Fruit fly (Drosophila melanogaster): ENCODE measurements around the gene CG5439.

Gene CG5439

DNA sequence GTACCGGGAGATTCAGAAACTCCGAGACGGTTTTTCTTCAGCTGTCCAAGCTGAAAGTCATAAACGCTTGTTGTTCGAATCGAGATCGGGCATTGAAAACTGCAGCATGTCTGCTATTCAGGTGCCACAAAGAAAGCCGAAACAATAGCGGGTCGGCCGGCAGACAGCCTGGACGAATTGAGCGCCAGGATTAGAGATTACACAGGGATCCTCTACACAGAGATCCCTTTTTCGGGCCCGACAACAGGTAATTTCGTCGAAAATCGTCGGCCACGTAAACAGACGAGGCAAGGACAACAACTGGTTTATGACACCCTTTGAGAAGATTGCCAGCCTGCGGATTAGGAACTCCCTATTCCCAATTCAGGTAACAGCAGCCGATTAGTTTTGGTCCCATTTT lies 50.3 kb downstream of the CG5439 start, which contains the start of gene CG16813:
TSS of gene CG16813 (plus strand) at position 288 of the 400 bp plus-strand sequence.
- TF ChIP-seq fd59A (GFP tag; optimal IDR thresholded peaks at IDR 0.05) = no peak
- no peak for TF ChIP-seq Met (GFP tag; optimal IDR thresholded peaks at IDR 0.05)
- no peak for TF ChIP-seq CG15336 (GFP tag; IDR thresholded peaks at IDR 0.05)
- TF ChIP-seq CG9139 (GFP tag; optimal IDR thresholded peaks at IDR 0.05) = no peak
- no peak for TF ChIP-seq dsx (GFP tag; optimal IDR thresholded peaks at IDR 0.05; ENCODE audit: poor library complexity, severe bottlenecking)
- no peak for TF ChIP-seq Sox15 (GFP tag; optimal IDR thresholded peaks at IDR 0.05)
- TF ChIP-seq CG8319 (GFP tag; optimal IDR thresholded peaks at IDR 0.05) = no peak
- TF ChIP-seq CG16779 (tag; optimal IDR thresholded peaks at IDR 0.05) = no peak
- no peak for TF ChIP-seq fkh (GFP tag; optimal IDR thresholded peaks at IDR 0.05)
- no peak for TF ChIP-seq CG11294 (GFP tag; IDR thresholded peaks at IDR 0.05)
- no peak for TF ChIP-seq CG6792 (GFP tag; optimal IDR thresholded peaks at IDR 0.05)
- TF ChIP-seq CG10669 (GFP tag; optimal IDR thresholded peaks at IDR 0.05) = no peak
- no peak for TF ChIP-seq CG6163 (GFP tag; IDR thresholded peaks at IDR 0.05)
- no peak for TF ChIP-seq CG4318 (GFP tag; optimal IDR thresholded peaks at IDR 0.05)
- no peak for TF ChIP-seq esn (GFP tag; optimal IDR thresholded peaks at IDR 0.05)
- no peak for TF ChIP-seq Ets96B (tag; optimal IDR thresholded peaks at IDR 0.05)
